Worm (Caenorhabditis elegans) whole organism, L2 larva: Measurements from ENCODE around the gene F26D2.16.

ENCODE experiments used
- C34F6.9 ChIP-seq: fragments of 150-350 bp; optimal IDR thresholded peaks from 2 replicates; lab custom pipeline; 2014; ENCODE audit warnings: missing biosample characterization, missing genetic modification characterization
- F13H6.1 ChIP-seq: sonication (generic microtip); optimal IDR thresholded peaks from 2 replicates; lab custom pipeline; 2016; ENCODE audit warnings: missing genetic modification characterization, missing compliant biosample characterization
- R02D3.7 ChIP-seq: fragments of 150-350 bp; optimal IDR thresholded peaks from 2 replicates; lab custom pipeline; 2014; ENCODE audit warnings: missing biosample characterization, missing genetic modification characterization
- Y55F3AM.14 ChIP-seq: fragments of 200-800 bp; sonication (Bioruptor generic); optimal IDR thresholded peaks from 2 replicates; lab custom pipeline; 2018; ENCODE audit warnings: mild to moderate bottlenecking, missing genetic modification characterization, missing compliant biosample characterization
- ZK546.5 ChIP-seq: sonication (generic microtip); optimal IDR thresholded peaks from 2 replicates; lab custom pipeline; 2017; ENCODE audit warnings: missing biosample characterization, missing genetic modification characterization
- ama-1 ChIP-seq: fragments of 150-350 bp; optimal IDR thresholded peaks from 2 replicates; lab custom pipeline; 2018; ENCODE audit warnings: inconsistent platforms
- blmp-1 ChIP-seq: sonication (generic microtip); optimal IDR thresholded peaks from 2 replicates; lab custom pipeline; 2017; ENCODE audit warnings: missing genetic modification characterization, mild to moderate bottlenecking, missing compliant biosample characterization, antibody characterized with exemption, moderate library complexity; ENCODE audit not compliant: insufficient read depth
- ceh-16 ChIP-seq: fragments of 150-350 bp; optimal IDR thresholded peaks from 2 replicates; lab custom pipeline; 2014; ENCODE audit warnings: missing biosample characterization, missing genetic modification characterization
- ceh-82 ChIP-seq: fragments of 150-350 bp; optimal IDR thresholded peaks from 2 replicates; lab custom pipeline; 2014; ENCODE audit warnings: missing biosample characterization, missing genetic modification characterization
- crh-2 ChIP-seq: sonication (generic microtip); optimal IDR thresholded peaks from 2 replicates; lab custom pipeline; 2017; ENCODE audit warnings: missing biosample characterization, missing genetic modification characterization
- dmd-4 ChIP-seq: sonication (generic microtip); optimal IDR thresholded peaks from 2 replicates; lab custom pipeline; 2017; ENCODE audit warnings: missing biosample characterization, missing genetic modification characterization
- egl-27 ChIP-seq: sonication (generic microtip); optimal IDR thresholded peaks from 3 replicates; lab custom pipeline; 2017; ENCODE audit warnings: missing biosample characterization, missing genetic modification reagents, missing genetic modification characterization
- elt-1 ChIP-seq: fragments of 150-350 bp; optimal IDR thresholded peaks from 2 replicates; lab custom pipeline; 2014; ENCODE audit warnings: missing biosample characterization, missing genetic modification characterization
- fos-1 ChIP-seq: fragments of 150-350 bp; optimal IDR thresholded peaks from 2 replicates; lab custom pipeline; 2014; ENCODE audit warnings: missing biosample characterization, missing genetic modification characterization
- gmeb-1 ChIP-seq: fragments of 150-350 bp; optimal IDR thresholded peaks from 2 replicates; lab custom pipeline; 2014; ENCODE audit warnings: missing biosample characterization, missing genetic modification characterization
- lin-11 ChIP-seq: fragments of 150-350 bp; sonication (generic microtip); optimal IDR thresholded peaks from 2 replicates; lab custom pipeline; 2014; ENCODE audit warnings: missing biosample characterization, missing genetic modification characterization, inconsistent platforms, mixed read lengths
- lin-13 ChIP-seq: fragments of 150-350 bp; optimal IDR thresholded peaks from 2 replicates; lab custom pipeline; 2014; ENCODE audit warnings: missing biosample characterization, missing genetic modification reagents, missing genetic modification characterization
- lin-39 ChIP-seq: fragments of 150-350 bp; optimal IDR thresholded peaks from 2 replicates; lab custom pipeline; 2014; ENCODE audit warnings: missing biosample characterization, missing genetic modification reagents, missing genetic modification characterization
- lsy-2 ChIP-seq, 2 experiments: fragments of 150-350 bp in 1 of 2; sonication (generic microtip) in 1 of 2; optimal IDR thresholded peaks; 2 replicates each; lab custom pipeline; 2014 to 2017; ENCODE audit warnings: missing biosample characterization in 2 of 2, missing genetic modification characterization in 2 of 2
- mab-5 ChIP-seq: fragments of 150-350 bp; optimal IDR thresholded peaks from 2 replicates; lab custom pipeline; 2014; ENCODE audit warnings: missing biosample characterization, missing genetic modification characterization
- mbf-1 ChIP-seq: sonication (generic microtip); optimal IDR thresholded peaks from 2 replicates; lab custom pipeline; 2017; ENCODE audit warnings: missing biosample characterization, missing genetic modification characterization
- mdl-1 ChIP-seq, 2 experiments: fragments of 150-350 bp in 1 of 2; sonication (generic microtip) in 1 of 2; optimal IDR thresholded peaks; 2 replicates each; lab custom pipeline; 2017; ENCODE audit warnings: missing biosample characterization in 2 of 2, missing genetic modification characterization in 2 of 2
- nhr-10 ChIP-seq: sonication (generic microtip); optimal IDR thresholded peaks from 2 replicates; lab custom pipeline; 2017; ENCODE audit warnings: missing biosample characterization, missing genetic modification characterization
- nhr-11 ChIP-seq: fragments of 150-350 bp; optimal IDR thresholded peaks from 2 replicates; lab custom pipeline; 2014; ENCODE audit warnings: missing biosample characterization, missing genetic modification characterization
- nhr-12 ChIP-seq: fragments of 150-350 bp; optimal IDR thresholded peaks from 2 replicates; lab custom pipeline; 2014; ENCODE audit warnings: missing biosample characterization, missing genetic modification characterization
- nhr-129 ChIP-seq: fragments of 150-350 bp; optimal IDR thresholded peaks from 2 replicates; lab custom pipeline; 2014; ENCODE audit warnings: missing biosample characterization, missing genetic modification characterization
- nhr-21 ChIP-seq: fragments of 150-350 bp; optimal IDR thresholded peaks from 2 replicates; lab custom pipeline; 2014; ENCODE audit warnings: missing biosample characterization, missing genetic modification characterization
- nhr-23 ChIP-seq: fragments of 150-350 bp; optimal IDR thresholded peaks from 2 replicates; lab custom pipeline; 2014; ENCODE audit warnings: missing biosample characterization, missing genetic modification reagents, missing genetic modification characterization
- nhr-237 ChIP-seq: fragments of 150-350 bp; optimal IDR thresholded peaks from 2 replicates; lab custom pipeline; 2014; ENCODE audit warnings: missing biosample characterization, missing genetic modification characterization
- nhr-25 ChIP-seq: fragments of 150-350 bp; sonication (generic microtip); optimal IDR thresholded peaks from 3 replicates; lab custom pipeline; 2014; ENCODE audit warnings: missing biosample characterization, missing genetic modification characterization
- nhr-6 ChIP-seq: fragments of 150-350 bp; optimal IDR thresholded peaks from 2 replicates; lab custom pipeline; 2014; ENCODE audit warnings: missing biosample characterization, missing genetic modification characterization
- nhr-77 ChIP-seq: fragments of 150-350 bp; optimal IDR thresholded peaks from 2 replicates; lab custom pipeline; 2014; ENCODE audit warnings: missing biosample characterization, missing genetic modification characterization
- peb-1 ChIP-seq: fragments of 150-350 bp; optimal IDR thresholded peaks from 2 replicates; lab custom pipeline; 2014; ENCODE audit warnings: missing biosample characterization, missing genetic modification characterization
- sem-4 ChIP-seq: fragments of 150-350 bp; optimal IDR thresholded peaks from 2 replicates; lab custom pipeline; 2014; ENCODE audit warnings: missing biosample characterization, missing genetic modification reagents, missing genetic modification characterization
- skn-1 ChIP-seq: sonication (generic microtip); optimal IDR thresholded peaks from 2 replicates; lab custom pipeline; 2017; ENCODE audit warnings: missing biosample characterization, missing genetic modification characterization
- sma-3 ChIP-seq: sonication (generic microtip); optimal IDR thresholded peaks from 2 replicates; lab custom pipeline; 2016; ENCODE audit warnings: missing genetic modification reagents, missing genetic modification characterization, missing compliant biosample characterization
- sma-9 ChIP-seq, 2 experiments: fragments of 150-350 bp in 1 of 2; sonication (generic microtip) in 1 of 2; optimal IDR thresholded peaks; 2 replicates each; lab custom pipeline; 2014 to 2016; ENCODE audit warnings: missing genetic modification characterization in 2 of 2, mild to moderate bottlenecking in 1 of 2, missing biosample characterization in 1 of 2, missing compliant biosample characterization in 1 of 2, missing genetic modification reagents in 1 of 2, moderate library complexity in 1 of 2
- snpc-4 ChIP-seq: fragments of 150-350 bp; optimal IDR thresholded peaks from 2 replicates; lab custom pipeline; 2014; ENCODE audit warnings: missing biosample characterization, missing genetic modification characterization
- unc-39 ChIP-seq: fragments of 150-350 bp; optimal IDR thresholded peaks from 2 replicates; lab custom pipeline; 2014; ENCODE audit warnings: missing biosample characterization, missing genetic modification characterization
- unc-55 ChIP-seq: fragments of 150-350 bp; sonication (generic microtip); optimal IDR thresholded peaks from 3 replicates; lab custom pipeline; 2014; ENCODE audit warnings: missing biosample characterization, missing genetic modification reagents, missing genetic modification characterization
- unc-62 ChIP-seq: fragments of 150-350 bp; optimal IDR thresholded peaks from 2 replicates; lab custom pipeline; 2014; ENCODE audit warnings: missing biosample characterization, missing genetic modification reagents, missing genetic modification characterization
- zag-1 ChIP-seq: fragments of 150-350 bp; optimal IDR thresholded peaks from 2 replicates; lab custom pipeline; 2014; ENCODE audit warnings: missing biosample characterization, missing genetic modification characterization
- ztf-1 ChIP-seq: fragments of 200-800 bp; sonication (Bioruptor generic); conservative IDR thresholded peaks from 2 replicates; pipeline ENCODE4 v1.3.6; 2022; ENCODE audit warnings: missing genetic modification characterization, missing compliant biosample characterization
- ztf-11 ChIP-seq: sonication (generic microtip); optimal IDR thresholded peaks from 2 replicates; lab custom pipeline; 2017; ENCODE audit warnings: missing biosample characterization, missing genetic modification characterization
- ztf-4 ChIP-seq: fragments of 150-350 bp; optimal IDR thresholded peaks from 2 replicates; lab custom pipeline; 2014; ENCODE audit warnings: missing biosample characterization, missing genetic modification characterization

F26D2.16 gene

ce11 chrV:16405366-16405765, 14.3 kb downstream of the F26D2.16 start:
- TF ChIP-seq ceh-16 (tag; lab: Kevin White, UChicago) (no peak), peb-1 (tag; lab: Kevin White, UChicago) (no peak), ztf-11 (tag; lab: Kevin White, UChicago) (no peak)

ce11 chrV:16403974-16404373, 15.7 kb downstream of the F26D2.16 start, which contains the start of gene syp-1:
Gene syp-1 (plus strand): TSS chrV:16404274.
- TF ChIP-seq ceh-16 (tag; lab: Kevin White, UChicago) (no peak), ama-1 (lab: Kevin White, UChicago) (no peak), nhr-25 (tag; lab: Kevin White, UChicago) (no peak), lin-39 (tag; lab: Kevin White, UChicago) (no peak), sma-9 (GFP tag; optimal IDR thresholded peaks at IDR 0.05; lab: Kevin White, UChicago) (no peak), sma-9 (tag; optimal IDR thresholded peaks at IDR 0.05; lab: Kevin White, UChicago) (no peak), mab-5 (tag; lab: Kevin White, UChicago) (no peak), unc-62 (no peak), unc-55 (GFP tag; lab: Kevin White, UChicago) (no peak), nhr-10 (tag; lab: Kevin White, UChicago) (no peak), nhr-129 (tag; lab: Kevin White, UChicago) (no peak), ZK546.5 (tag; lab: Kevin White, UChicago) (no peak), nhr-11 (no peak)

- TF ChIP-seq skn-1 (tag; lab: Kevin White, UChicago): no peak
- TF ChIP-seq unc-55 (GFP tag; lab: Kevin White, UChicago): peak; percentile 85
- TF ChIP-seq ZK546.5 (tag; lab: Kevin White, UChicago): no peak
- TF ChIP-seq blmp-1 (tag; lab: Kevin White, UChicago): peak; percentile 16
- TF ChIP-seq nhr-11: no peak
- no peak for TF ChIP-seq Y55F3AM.14 (GFP tag; lab: Kevin White, UChicago)
- TF ChIP-seq ztf-11 (tag; lab: Kevin White, UChicago): no peak
- TF ChIP-seq R02D3.7 (tag; lab: Kevin White, UChicago): peak; percentile 33
- TF ChIP-seq sma-9 (GFP tag; optimal IDR thresholded peaks at IDR 0.05; lab: Kevin White, UChicago): peak; percentile 94
- no peak for TF ChIP-seq sma-9 (tag; optimal IDR thresholded peaks at IDR 0.05; lab: Kevin White, UChicago)
- peak; percentile 72 for TF ChIP-seq C34F6.9
- peak; percentile 40 for TF ChIP-seq nhr-10 (tag; lab: Kevin White, UChicago)
- TF ChIP-seq sem-4 (tag; lab: Kevin White, UChicago): peak; percentile 58
- no peak for TF ChIP-seq ztf-1
- peak; percentile 76 for TF ChIP-seq nhr-21 (tag; lab: Kevin White, UChicago)
- no peak for TF ChIP-seq nhr-12
- peak; percentile 77 for TF ChIP-seq ceh-16 (tag; lab: Kevin White, UChicago)
- peak; percentile 4 for TF ChIP-seq fos-1 (tag; lab: Kevin White, UChicago)
- no peak for TF ChIP-seq peb-1 (tag; lab: Kevin White, UChicago)
- TF ChIP-seq lsy-2 (tag; optimal IDR thresholded peaks at IDR 0.05; lab: Kevin White, UChicago): peak; percentile 58 to 83
- no peak for TF ChIP-seq ama-1 (lab: Kevin White, UChicago)
- TF ChIP-seq nhr-237 (tag; lab: Kevin White, UChicago): no peak
- TF ChIP-seq F13H6.1 (tag; lab: Kevin White, UChicago): peak; percentile 80
- no peak for TF ChIP-seq zag-1 (tag; lab: Kevin White, UChicago)
- peak; percentile 97 for TF ChIP-seq gmeb-1 (tag; lab: Kevin White, UChicago)
- no peak for TF ChIP-seq mbf-1 (tag; lab: Kevin White, UChicago)
- peak; percentile 41 for TF ChIP-seq mab-5 (tag; lab: Kevin White, UChicago)
- no peak for TF ChIP-seq elt-1 (tag; lab: Kevin White, UChicago)
- TF ChIP-seq snpc-4: no peak
- TF ChIP-seq egl-27 (tag; lab: Kevin White, UChicago): peak; percentile 61
- peak; percentile 28 for TF ChIP-seq ztf-4 (tag; lab: Kevin White, UChicago)
- no peak for TF ChIP-seq mdl-1 (tag; optimal IDR thresholded peaks at IDR 0.05; lab: Kevin White, UChicago)
- no peak for TF ChIP-seq unc-62
- no peak for TF ChIP-seq dmd-4
- TF ChIP-seq nhr-25 (tag; lab: Kevin White, UChicago): peak; percentile 68
- no peak for TF ChIP-seq nhr-23 (tag; lab: Kevin White, UChicago)
- TF ChIP-seq lin-13 (GFP tag; lab: Kevin White, UChicago): peak; percentile 79
- no peak for TF ChIP-seq lin-39 (tag; lab: Kevin White, UChicago)
- TF ChIP-seq unc-39: no peak
- peak; percentile 89 for TF ChIP-seq sma-3 (GFP tag; lab: Kevin White, UChicago)
- no peak for TF ChIP-seq nhr-129 (tag; lab: Kevin White, UChicago)
- no peak for TF ChIP-seq nhr-6
- peak; percentile 75 for TF ChIP-seq crh-2
- no peak for TF ChIP-seq nhr-77 (tag; lab: Kevin White, UChicago)
- TF ChIP-seq lin-11 (tag; lab: Kevin White, UChicago): peak; percentile 64
- no peak for TF ChIP-seq ceh-82
Observed at ce11 chrV:16401519-16401918, 18.1 kb downstream of the F26D2.16 start, which contains the start of gene F13A7.14. Gene F13A7.14 (plus strand): TSS chrV:16401891.
